Fruit fly (Drosophila melanogaster) whole organism, embryonic: ENCODE results near the gene Or85a.
A peak's percentile ranks its signal among the peaks of the same experiment; 100 is the strongest.

Experiments used
- Antp ChIP-seq: fragments of 200-800 bp; sonication (Bioruptor generic); optimal IDR thresholded peaks from 3 replicates; lab custom pipeline; 2016; ENCODE audit warnings: missing biosample characterization, missing genetic modification characterization
- Atf-2 ChIP-seq: fragments of 200-800 bp; sonication (Bioruptor generic); optimal IDR thresholded peaks from 2 replicates; lab custom pipeline; 2016; ENCODE audit warnings: missing biosample characterization, missing genetic modification characterization
- Atf6 ChIP-seq: fragments of 200-800 bp; sonication (Bioruptor generic); IDR thresholded peaks from 2 replicates; pipeline ENCODE4 v1.3.6; 2022; ENCODE audit warnings: missing biosample characterization, missing genetic modification characterization
- CG10431 ChIP-seq: fragments of 200-800 bp; sonication (Bioruptor generic); optimal IDR thresholded peaks from 3 replicates; lab custom pipeline; 2018; ENCODE audit warnings: missing biosample characterization, mild to moderate bottlenecking, missing genetic modification characterization
- CG10979 ChIP-seq: fragments of 200-800 bp; sonication (Bioruptor generic); optimal IDR thresholded peaks from 2 replicates; lab custom pipeline; 2018; ENCODE audit warnings: missing biosample characterization, mild to moderate bottlenecking, missing genetic modification characterization, moderate library complexity
- CG11504 ChIP-seq: fragments of 200-800 bp; sonication (Bioruptor generic); optimal IDR thresholded peaks from 3 replicates; lab custom pipeline; 2019; ENCODE audit warnings: missing biosample characterization, mild to moderate bottlenecking, missing genetic modification characterization, moderate library complexity
- CG11560 ChIP-seq: fragments of 200-800 bp; sonication (Bioruptor generic); IDR thresholded peaks from 3 replicates; pipeline ENCODE4 v1.3.6; 2022; ENCODE audit warnings: missing biosample characterization, missing genetic modification characterization
- CG11696 ChIP-seq: fragments of 200-800 bp; sonication (Bioruptor generic); IDR thresholded peaks from 2 replicates; pipeline ENCODE4 v1.3.6; 2022; ENCODE audit warnings: missing biosample characterization, missing genetic modification characterization
- CG11723 ChIP-seq: fragments of 200-800 bp; sonication (Bioruptor generic); optimal IDR thresholded peaks from 2 replicates; lab custom pipeline; 2017; ENCODE audit warnings: missing biosample characterization, mild to moderate bottlenecking, missing genetic modification characterization
- CG12219 ChIP-seq: fragments of 200-800 bp; sonication (Bioruptor generic); optimal IDR thresholded peaks from 3 replicates; lab custom pipeline; 2018; ENCODE audit warnings: missing biosample characterization, mild to moderate bottlenecking, missing genetic modification characterization
- CG12236 ChIP-seq: fragments of 200-800 bp; sonication (Bioruptor generic); optimal IDR thresholded peaks from 2 replicates; lab custom pipeline; 2016; ENCODE audit warnings: missing biosample characterization, missing genetic modification characterization
- CG12769 ChIP-seq: fragments of 200-800 bp; sonication (Bioruptor generic); optimal IDR thresholded peaks from 2 replicates; lab custom pipeline; 2019; ENCODE audit warnings: missing biosample characterization, mild to moderate bottlenecking, missing genetic modification characterization, moderate library complexity
- CG12942 ChIP-seq: fragments of 200-800 bp; sonication (Bioruptor generic); optimal IDR thresholded peaks from 3 replicates; lab custom pipeline; 2016; ENCODE audit warnings: missing biosample characterization, missing genetic modification characterization
- CG13624 ChIP-seq: fragments of 200-800 bp; sonication (Bioruptor generic); optimal IDR thresholded peaks from 2 replicates; lab custom pipeline; 2016; ENCODE audit warnings: missing biosample characterization, missing genetic modification characterization
- CG17361 ChIP-seq: fragments of 200-800 bp; sonication (Bioruptor generic); IDR thresholded peaks from 3 replicates; pipeline ENCODE4 v1.3.6; 2022; ENCODE audit warnings: missing biosample characterization, missing genetic modification characterization
- CG1792 ChIP-seq: fragments of 200-800 bp; sonication (Bioruptor generic); optimal IDR thresholded peaks from 2 replicates; lab custom pipeline; 2016; ENCODE audit warnings: missing biosample characterization, missing genetic modification characterization
- CG42726 ChIP-seq: fragments of 200-800 bp; sonication (Bioruptor generic); IDR thresholded peaks from 2 replicates; pipeline ENCODE4 v1.3.6; 2022; ENCODE audit warnings: missing biosample characterization, missing genetic modification characterization; ENCODE audit not compliant: partially characterized antibody
- CG4360 ChIP-seq: fragments of 200-800 bp; sonication (Bioruptor generic); IDR thresholded peaks from 2 replicates; pipeline ENCODE4 v1.3.6; 2022; ENCODE audit warnings: missing biosample characterization, missing genetic modification characterization
- CG6654 ChIP-seq: fragments of 200-800 bp; sonication (Bioruptor generic); optimal IDR thresholded peaks from 2 replicates; lab custom pipeline; 2017; ENCODE audit warnings: missing biosample characterization, mild to moderate bottlenecking, missing genetic modification characterization
- CG6689 ChIP-seq: fragments of 200-800 bp; sonication (Bioruptor generic); IDR thresholded peaks from 2 replicates; pipeline ENCODE4 v1.3.6; 2022; ENCODE audit warnings: missing biosample characterization, missing genetic modification characterization
- CG7963 ChIP-seq: fragments of 200-800 bp; sonication (Bioruptor generic); IDR thresholded peaks from 3 replicates; pipeline ENCODE4 v1.3.6; 2022; ENCODE audit warnings: missing biosample characterization, missing genetic modification characterization; ENCODE audit not compliant: partially characterized antibody
- CG8290 ChIP-seq, 3 experiments: fragments of 200-800 bp; sonication (Bioruptor generic); optimal IDR thresholded peaks; 2 replicates each; lab custom pipeline; 2016 to 2019; ENCODE audit warnings: missing biosample characterization in 3 of 3, missing genetic modification characterization in 3 of 3, mild to moderate bottlenecking in 2 of 3, moderate library complexity in 1 of 3
- Chrac-16 ChIP-seq: fragments of 200-800 bp; sonication (Bioruptor generic); optimal IDR thresholded peaks from 3 replicates; lab custom pipeline; 2016; ENCODE audit warnings: missing biosample characterization, missing genetic modification characterization
- Eip74EF ChIP-seq, 2 experiments: fragments of 200-800 bp in 1 of 2; fragments of >200 bp in 1 of 2; sonication (Bioruptor generic) in 1 of 2; optimal IDR thresholded peaks; 2 replicates each; lab custom pipeline; 2017 to 2019; ENCODE audit warnings: missing biosample characterization in 2 of 2, missing genetic modification characterization in 2 of 2, mild to moderate bottlenecking in 1 of 2, moderate library complexity in 1 of 2
- H2.0 ChIP-seq: fragments of 200-800 bp; sonication (Bioruptor generic); IDR thresholded peaks from 2 replicates; pipeline ENCODE4 v1.3.6; 2022; ENCODE audit warnings: missing biosample characterization, missing genetic modification characterization
- MTF-1 ChIP-seq: fragments of 200-800 bp; sonication (Bioruptor generic); optimal IDR thresholded peaks from 2 replicates; lab custom pipeline; 2018; ENCODE audit warnings: missing biosample characterization, mild to moderate bottlenecking, missing genetic modification characterization, borderline replicate concordance
- Spps ChIP-seq: fragments of 200-800 bp; sonication (Bioruptor generic); optimal IDR thresholded peaks from 2 replicates; lab custom pipeline; 2018; ENCODE audit warnings: missing biosample characterization, mild to moderate bottlenecking, missing genetic modification characterization
- Xbp1 ChIP-seq: fragments of 200-800 bp; sonication (Bioruptor generic); optimal IDR thresholded peaks from 3 replicates; lab custom pipeline; 2016; ENCODE audit warnings: missing biosample characterization, mild to moderate bottlenecking, missing genetic modification characterization
- ac ChIP-seq: fragments of 200-800 bp; sonication (Bioruptor generic); optimal IDR thresholded peaks from 3 replicates; lab custom pipeline; 2017; ENCODE audit warnings: missing biosample characterization, mild to moderate bottlenecking, missing genetic modification characterization
- ap ChIP-seq: fragments of 200-800 bp; sonication (Bioruptor generic); IDR thresholded peaks from 2 replicates; pipeline ENCODE4 v1.3.6; 2022; ENCODE audit warnings: missing biosample characterization, missing genetic modification characterization
- ase ChIP-seq: fragments of 200-800 bp; sonication (Bioruptor generic); IDR thresholded peaks from 3 replicates; pipeline ENCODE4 v1.3.6; 2022; ENCODE audit warnings: missing biosample characterization, missing genetic modification characterization
- ato ChIP-seq: fragments of 200-800 bp; sonication (Bioruptor generic); IDR thresholded peaks from 2 replicates; pipeline ENCODE4 v1.3.6; 2022; ENCODE audit warnings: missing biosample characterization, missing genetic modification characterization; ENCODE audit not compliant: partially characterized antibody
- danr ChIP-seq: fragments of 200-800 bp; sonication (Bioruptor generic); IDR thresholded peaks from 2 replicates; pipeline ENCODE4 v1.3.6; 2022; ENCODE audit warnings: missing biosample characterization, missing genetic modification characterization
- dmrt99B ChIP-seq: fragments of 200-800 bp; sonication (Bioruptor generic); optimal IDR thresholded peaks from 2 replicates; lab custom pipeline; 2018; ENCODE audit warnings: missing biosample characterization, mild to moderate bottlenecking, missing genetic modification characterization, moderate library complexity
- emc ChIP-seq: fragments of 200-800 bp; sonication (Bioruptor generic); optimal IDR thresholded peaks from 2 replicates; lab custom pipeline; 2016; ENCODE audit warnings: missing biosample characterization, missing genetic modification characterization
- fru ChIP-seq: fragments of >200 bp; optimal IDR thresholded peaks from 2 replicates; lab custom pipeline; 2017
- gce ChIP-seq: fragments of 200-800 bp; sonication (Bioruptor generic); IDR thresholded peaks from 3 replicates; pipeline ENCODE4 v1.3.6; 2022; ENCODE audit warnings: missing biosample characterization, missing genetic modification characterization
- h ChIP-seq: fragments of >200 bp; optimal IDR thresholded peaks from 2 replicates; lab custom pipeline; 2017
- hkb ChIP-seq, 2 experiments: fragments of 200-800 bp in 1 of 2; fragments of >200 bp in 1 of 2; sonication (Bioruptor generic) in 1 of 2; IDR thresholded peaks in 1 of 2; optimal IDR thresholded peaks in 1 of 2; 2 replicates each; pipeline versions ENCODE4 v1.3.6 to Lab custom; 2017 to 2022; ENCODE audit warnings: missing biosample characterization in 1 of 2, missing genetic modification characterization in 1 of 2
- pb ChIP-seq: fragments of 200-800 bp; sonication (Bioruptor generic); optimal IDR thresholded peaks from 3 replicates; lab custom pipeline; 2016; ENCODE audit warnings: missing biosample characterization, missing genetic modification characterization
- peb ChIP-seq: fragments of 200-800 bp; sonication (Bioruptor generic); IDR thresholded peaks from 2 replicates; pipeline ENCODE4 v1.3.6; 2022; ENCODE audit warnings: missing biosample characterization, missing genetic modification characterization
- psq ChIP-seq: fragments of 200-800 bp; sonication (Bioruptor generic); optimal IDR thresholded peaks from 2 replicates; lab custom pipeline; 2017; ENCODE audit warnings: missing biosample characterization, missing genetic modification characterization
- repo ChIP-seq: fragments of 200-800 bp; sonication (Bioruptor generic); optimal IDR thresholded peaks from 2 replicates; lab custom pipeline; 2016; ENCODE audit warnings: missing biosample characterization, missing genetic modification characterization
- run ChIP-seq: fragments of 200-800 bp; sonication (Bioruptor generic); optimal IDR thresholded peaks from 3 replicates; lab custom pipeline; 2018; ENCODE audit warnings: missing biosample characterization, mild to moderate bottlenecking, missing genetic modification characterization
- shn ChIP-seq: fragments of 200-800 bp; sonication (Bioruptor generic); optimal IDR thresholded peaks from 3 replicates; lab custom pipeline; 2016; ENCODE audit warnings: missing biosample characterization, missing genetic modification characterization
- sim ChIP-seq: fragments of 200-800 bp; sonication (Bioruptor generic); IDR thresholded peaks from 2 replicates; pipeline ENCODE4 v1.3.6; 2022; ENCODE audit warnings: missing biosample characterization, missing genetic modification characterization
- sisA ChIP-seq: fragments of 200-800 bp; sonication (Bioruptor generic); IDR thresholded peaks from 2 replicates; pipeline ENCODE4 v1.3.6; 2022; ENCODE audit warnings: missing biosample characterization, missing genetic modification characterization
- slou ChIP-seq: fragments of 200-800 bp; sonication (Bioruptor generic); optimal IDR thresholded peaks from 3 replicates; lab custom pipeline; 2016; ENCODE audit warnings: missing biosample characterization, missing genetic modification characterization
- tll ChIP-seq, 2 experiments: fragments of 200-800 bp in 1 of 2; fragments of >200 bp in 1 of 2; sonication (Bioruptor generic) in 1 of 2; optimal IDR thresholded peaks; 2 replicates each; lab custom pipeline; 2017 to 2019; ENCODE audit warnings: missing biosample characterization in 2 of 2, missing genetic modification characterization in 2 of 2, mild to moderate bottlenecking in 1 of 2, moderate library complexity in 1 of 2
- tna ChIP-seq: fragments of 200-800 bp; sonication (Bioruptor generic); IDR thresholded peaks from 2 replicates; pipeline ENCODE4 v1.3.6; 2022; ENCODE audit warnings: missing biosample characterization, missing genetic modification characterization; ENCODE audit not compliant: partially characterized antibody

Or85a gene

dm6 chr3R:8349449-8350115 is 28.0 kb downstream of the Or85a start, which contains the start of gene Atg13 (continued):
- TF ChIP-seq CG42726 (GFP tag; lab: Robert Waterston, UW), result peak; percentile 82
- no peak for TF ChIP-seq psq
- TF ChIP-seq MTF-1 (GFP tag; lab: Kevin White, UChicago), result no peak
- no peak for TF ChIP-seq Atf6 (GFP tag; lab: Robert Waterston, UW)
- no peak for TF ChIP-seq CG11504 (tag; lab: Kevin White, UChicago)
- TF ChIP-seq ap (GFP tag; lab: Robert Waterston, UW), result no peak
- no peak for TF ChIP-seq CG11723 (GFP tag; lab: Kevin White, UChicago)
- TF ChIP-seq h, result no peak
- TF ChIP-seq Eip74EF (GFP tag; optimal IDR thresholded peaks at IDR 0.05; lab: Kevin White, UChicago), result peak; percentile 49 to 64
- TF ChIP-seq CG12236, result no peak
- TF ChIP-seq shn (GFP tag; lab: Kevin White, UChicago), result no peak
- no peak for TF ChIP-seq CG6689 (GFP tag; lab: Robert Waterston, UW)
- no peak for TF ChIP-seq run
- no peak for TF ChIP-seq CG13624 (GFP tag; lab: Kevin White, UChicago)
- no peak for TF ChIP-seq Antp (GFP tag; lab: Kevin White, UChicago)
- TF ChIP-seq emc, result no peak
- peak; percentile 62 for TF ChIP-seq hkb (optimal IDR thresholded peaks at IDR 0.05; lab: Kevin White, UChicago)
- TF ChIP-seq hkb (GFP tag; IDR thresholded peaks at IDR 0.05; lab: Robert Waterston, UW), result 0 out of 2 replicates have a peak, but pooled peaks have one; percentile 11
- no peak for TF ChIP-seq CG4360 (GFP tag; lab: Robert Waterston, UW)
- peak; percentile 79 for TF ChIP-seq CG17361 (GFP tag; lab: Robert Waterston, UW)
- peak; percentile 76 for TF ChIP-seq tna (GFP tag; lab: Robert Waterston, UW)
- no peak for TF ChIP-seq danr (GFP tag; lab: Robert Waterston, UW)
- no peak for TF ChIP-seq pb (GFP tag; lab: Kevin White, UChicago)
- no peak for TF ChIP-seq CG12769 (tag; lab: Kevin White, UChicago)
- no peak for TF ChIP-seq repo
- TF ChIP-seq fru (lab: Kevin White, UChicago), result no peak
- TF ChIP-seq Chrac-16, result no peak
- no peak for TF ChIP-seq CG12219 (GFP tag; lab: Kevin White, UChicago)
- peak; percentile 72 for TF ChIP-seq Xbp1 (GFP tag; lab: Kevin White, UChicago)
- TF ChIP-seq CG7963 (GFP tag; lab: Robert Waterston, UW), result peak; percentile 72
- no peak for TF ChIP-seq H2.0
- TF ChIP-seq Spps (tag; lab: Kevin White, UChicago), result no peak
- TF ChIP-seq ase (GFP tag; lab: Robert Waterston, UW), result no peak
- no peak for TF ChIP-seq CG12942 (GFP tag; lab: Kevin White, UChicago)
- no peak for TF ChIP-seq CG6654
- TF ChIP-seq ac (GFP tag; lab: Kevin White, UChicago), result no peak
- TF ChIP-seq peb (GFP tag; lab: Robert Waterston, UW), result no peak
- TF ChIP-seq CG10431 (GFP tag; lab: Kevin White, UChicago), result no peak
- TF ChIP-seq CG11696 (GFP tag; lab: Robert Waterston, UW), result no peak
- TF ChIP-seq CG8290 (GFP tag; optimal IDR thresholded peaks at IDR 0.05; lab: Kevin White, UChicago), result peak; percentile 40
- peak in 1 of 2 experiments; percentile 23 for TF ChIP-seq CG8290 (tag; optimal IDR thresholded peaks at IDR 0.05; lab: Kevin White, UChicago)
- no peak for TF ChIP-seq CG1792
- peak in 1 of 2 experiments; percentile 93 for TF ChIP-seq tll (GFP tag; optimal IDR thresholded peaks at IDR 0.05; lab: Kevin White, UChicago)
- no peak for TF ChIP-seq slou (GFP tag; lab: Kevin White, UChicago)
- no peak for TF ChIP-seq gce (GFP tag; lab: Robert Waterston, UW)
- no peak for TF ChIP-seq Atf-2 (GFP tag; lab: Kevin White, UChicago)
- peak; percentile 79 for TF ChIP-seq ato
- TF ChIP-seq sisA (GFP tag; lab: Robert Waterston, UW), result no peak
- no peak for TF ChIP-seq CG10979 (tag; lab: Kevin White, UChicago)
- no peak for TF ChIP-seq CG11560
- TF ChIP-seq dmrt99B (tag; lab: Kevin White, UChicago), result no peak
- no peak for TF ChIP-seq sim
